Worm (Caenorhabditis elegans) whole organism, L1 larva: ENCODE measurements around the gene ribo-1.

Experiments
- ceh-63 ChIP-seq: fragments of 200-800 bp; sonication (Bioruptor generic); optimal IDR thresholded peaks from 2 replicates; lab custom pipeline; 2018; ENCODE audit warnings: mild to moderate bottlenecking, missing genetic modification characterization, missing compliant biosample characterization
- pag-3 ChIP-seq: sonication (generic microtip); optimal IDR thresholded peaks from 2 replicates; lab custom pipeline; 2017; ENCODE audit warnings: missing genetic modification characterization, mild to moderate bottlenecking, missing compliant biosample characterization, antibody characterized with exemption, borderline replicate concordance; ENCODE audit not compliant: insufficient read depth
- snu-23 ChIP-seq: sonication (generic microtip); optimal IDR thresholded peaks from 2 replicates; lab custom pipeline; 2016; ENCODE audit warnings: missing genetic modification characterization, missing compliant biosample characterization
- xbp-1 ChIP-seq: sonication (generic microtip); optimal IDR thresholded peaks from 2 replicates; lab custom pipeline; 2016; ENCODE audit warnings: missing genetic modification characterization, missing compliant biosample characterization

DNA sequence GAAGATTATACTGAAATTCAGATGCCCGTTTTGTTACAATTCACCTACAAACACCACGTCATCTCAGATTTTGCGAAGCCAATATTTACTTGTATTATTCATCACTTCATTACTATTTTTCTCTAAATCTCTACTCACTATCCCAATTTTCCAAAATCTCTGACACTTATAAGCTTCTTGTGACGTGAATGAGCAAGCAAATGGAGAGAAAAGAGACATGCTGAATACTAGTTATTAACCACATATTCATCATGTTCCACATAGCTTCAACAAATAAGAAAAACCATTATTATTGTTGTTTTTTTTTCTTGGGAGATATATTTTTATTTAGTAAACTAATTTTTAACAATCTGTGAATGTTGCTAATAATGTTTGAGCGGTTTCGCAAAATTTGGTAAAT lies 40.8 kb downstream of the ribo-1 start:
- TF ChIP-seq ceh-63 = no peak
- no peak for TF ChIP-seq xbp-1
- no peak for TF ChIP-seq snu-23
- no peak for TF ChIP-seq pag-3 (tag; lab: Kevin White, UChicago)
